Worm (Caenorhabditis elegans) whole organism, L2 larva: ENCODE measurements around the gene gst-39.

Experiments used
- F13H6.1 ChIP-seq: sonication (generic microtip); optimal IDR thresholded peaks from 2 replicates; lab custom pipeline; 2016; ENCODE audit warnings: missing genetic modification characterization, missing compliant biosample characterization
- lsy-2 ChIP-seq, 2 experiments: fragments of 150-350 bp in 1 of 2; sonication (generic microtip) in 1 of 2; optimal IDR thresholded peaks; 2 replicates each; lab custom pipeline; 2014 to 2017; ENCODE audit warnings: missing biosample characterization in 2 of 2, missing genetic modification characterization in 2 of 2
- nhr-12 ChIP-seq: fragments of 150-350 bp; optimal IDR thresholded peaks from 2 replicates; lab custom pipeline; 2014; ENCODE audit warnings: missing biosample characterization, missing genetic modification characterization
- nhr-237 ChIP-seq: fragments of 150-350 bp; optimal IDR thresholded peaks from 2 replicates; lab custom pipeline; 2014; ENCODE audit warnings: missing biosample characterization, missing genetic modification characterization
- unc-39 ChIP-seq: fragments of 150-350 bp; optimal IDR thresholded peaks from 2 replicates; lab custom pipeline; 2014; ENCODE audit warnings: missing biosample characterization, missing genetic modification characterization

DNA sequence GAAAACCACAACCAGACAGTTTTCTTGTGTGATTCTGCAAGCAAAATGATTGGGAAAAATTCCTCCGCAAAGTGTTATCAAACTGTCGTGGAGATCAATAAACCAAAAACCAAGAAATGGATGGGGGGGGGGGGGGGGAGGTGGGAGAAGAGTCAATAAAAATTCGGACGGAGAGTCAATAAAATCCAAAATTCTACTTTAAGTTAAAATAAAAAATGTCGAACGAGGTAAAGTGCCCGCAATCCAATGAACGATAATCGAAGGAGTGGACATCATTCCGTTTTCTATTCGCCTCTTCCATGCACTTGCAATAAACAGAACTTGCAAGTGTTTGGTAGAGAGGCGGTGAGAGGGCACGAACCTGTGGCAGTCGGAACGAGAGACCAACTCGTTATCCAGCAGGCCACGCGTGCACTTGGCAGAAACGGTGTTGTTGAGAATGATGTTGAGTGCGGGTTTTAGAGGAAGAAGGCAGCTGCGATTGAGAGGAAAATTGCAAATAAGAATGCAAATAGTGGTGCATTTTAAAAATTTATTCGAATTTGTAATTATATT is 6.0 kb downstream of the gst-39 start, which contains the start of gene gst-27:
- TF ChIP-seq lsy-2 (tag; optimal IDR thresholded peaks at IDR 0.05; lab: Kevin White, UChicago) = peak; percentile 62 to 78
- TF ChIP-seq nhr-12 (tag; lab: Kevin White, UChicago) = no peak
- no peak for TF ChIP-seq unc-39
- peak; percentile 70 for TF ChIP-seq F13H6.1 (tag; lab: Kevin White, UChicago)
- no peak for TF ChIP-seq nhr-237 (tag; lab: Kevin White, UChicago)
